Worm (Caenorhabditis elegans) whole organism, midembryonic: ENCODE data around the gene C33F10.4.

Experiments
- cog-1 ChIP-seq: sonication (generic microtip); optimal IDR thresholded peaks from 2 replicates; lab custom pipeline; 2016; ENCODE audit warnings: missing genetic modification characterization, missing compliant biosample characterization
- flt-1 ChIP-seq: fragments of 200-800 bp; sonication (Bioruptor generic); IDR thresholded peaks from 2 replicates; pipeline ENCODE4 v1.3.6; 2022; ENCODE audit warnings: missing genetic modification characterization, missing compliant biosample characterization
- klf-2 ChIP-seq: fragments of 200-800 bp; sonication (Bioruptor generic); conservative IDR thresholded peaks from 2 replicates; pipeline ENCODE4 v1.3.6; 2022; ENCODE audit warnings: missing genetic modification reagents, missing genetic modification characterization, missing compliant biosample characterization
- med-1 ChIP-seq: sonication (generic microtip); optimal IDR thresholded peaks from 2 replicates; lab custom pipeline; 2017; ENCODE audit warnings: missing genetic modification characterization, mild to moderate bottlenecking, missing compliant biosample characterization, antibody characterized with exemption, missing genetic modification reagents; ENCODE audit not compliant: insufficient read depth
- tab-1 ChIP-seq: fragments of 200-800 bp; sonication (Bioruptor generic); IDR thresholded peaks from 2 replicates; pipeline ENCODE4 v1.3.6; 2022; ENCODE audit warnings: missing genetic modification characterization, missing compliant biosample characterization
- ztf-23 ChIP-seq: fragments of 200-800 bp; sonication (Bioruptor generic); IDR thresholded peaks from 2 replicates; pipeline ENCODE4 v1.3.6; 2022; ENCODE audit warnings: missing genetic modification reagents, missing genetic modification characterization, missing compliant biosample characterization
- ztf-29 ChIP-seq: fragments of 200-800 bp; sonication (Bioruptor generic); IDR thresholded peaks from 2 replicates; pipeline ENCODE4 v1.3.6; 2022; ENCODE audit warnings: missing genetic modification reagents, missing genetic modification characterization, missing compliant biosample characterization

ce11 chrII:4795461-4795860 lies at the start of gene C33F10.4:
- TF ChIP-seq klf-2 (GFP tag; lab: Robert Waterston, UW) (no peak), ztf-23 (GFP tag; lab: Robert Waterston, UW) (no peak), tab-1 (GFP tag; lab: Robert Waterston, UW) (no peak), med-1 (no peak), ztf-29 (GFP tag; lab: Robert Waterston, UW) (no peak), cog-1 (no peak), flt-1 (GFP tag; lab: Robert Waterston, UW) (no peak)
